Worm (Caenorhabditis elegans) whole organism, L4 larva: Measurements from ENCODE around the gene T26H5.9.
A peak's percentile ranks its signal among the peaks of the same experiment; 100 is the strongest.

Source experiments
- F26F4.8 ChIP-seq: fragments of 200-800 bp; sonication (Bioruptor generic); conservative IDR thresholded peaks from 2 replicates; pipeline ENCODE4 v1.3.6; 2022; ENCODE audit warnings: missing genetic modification characterization, missing compliant biosample characterization
- F44E2.7 ChIP-seq: fragments of 200-800 bp; sonication (Bioruptor generic); IDR thresholded peaks from 2 replicates; pipeline ENCODE4 v2.1.2; 2022; ENCODE audit warnings: missing genetic modification characterization, missing compliant biosample characterization
- Y105C5A.15 ChIP-seq: fragments of 200-800 bp; sonication (Bioruptor generic); IDR thresholded peaks from 2 replicates; pipeline ENCODE4 v1.3.6; 2022; ENCODE audit warnings: missing genetic modification characterization, missing compliant biosample characterization
- Y48G9A.11 ChIP-seq: fragments of 200-800 bp; sonication (Bioruptor generic); IDR thresholded peaks from 2 replicates; pipeline ENCODE4 v1.3.6; 2022; ENCODE audit warnings: missing genetic modification reagents, missing genetic modification characterization, missing compliant biosample characterization
- ama-1 ChIP-seq: fragments of 150-350 bp; optimal IDR thresholded peaks from 2 replicates; lab custom pipeline; 2014; ENCODE audit warnings: inconsistent platforms, mixed read lengths
- attf-4 ChIP-seq: sonication (generic microtip); optimal IDR thresholded peaks from 3 replicates; lab custom pipeline; 2017; ENCODE audit warnings: missing biosample characterization, missing genetic modification characterization
- ceh-28 ChIP-seq: fragments of 150-350 bp; optimal IDR thresholded peaks from 2 replicates; lab custom pipeline; 2014; ENCODE audit warnings: missing biosample characterization, missing genetic modification reagents, missing genetic modification characterization
- ceh-32 ChIP-seq: sonication (generic microtip); optimal IDR thresholded peaks from 2 replicates; lab custom pipeline; 2016; ENCODE audit warnings: mild to moderate bottlenecking, missing genetic modification characterization, missing compliant biosample characterization; ENCODE audit not compliant: poor library complexity
- ceh-44 ChIP-seq: fragments of 200-800 bp; sonication (Bioruptor generic); IDR thresholded peaks from 2 replicates; pipeline ENCODE4 v1.3.6; 2022; ENCODE audit warnings: missing genetic modification reagents, missing genetic modification characterization, missing compliant biosample characterization
- ceh-62 ChIP-seq: sonication (generic microtip); optimal IDR thresholded peaks from 2 replicates; lab custom pipeline; 2017; ENCODE audit warnings: missing biosample characterization, missing genetic modification characterization
- daf-12 ChIP-seq: fragments of 150-350 bp; optimal IDR thresholded peaks from 2 replicates; lab custom pipeline; 2014; ENCODE audit warnings: missing biosample characterization, missing genetic modification reagents, missing genetic modification characterization
- daf-16 ChIP-seq, 3 experiments: sonication (generic microtip); optimal IDR thresholded peaks; 2 replicates each; lab custom pipeline; 2016 to 2017; ENCODE audit warnings: missing genetic modification characterization in 3 of 3, missing genetic modification reagents in 3 of 3, mild to moderate bottlenecking in 2 of 3, missing compliant biosample characterization in 2 of 3, missing biosample characterization in 1 of 3, moderate library complexity in 1 of 3
- dve-1 ChIP-seq: sonication (generic microtip); optimal IDR thresholded peaks from 2 replicates; lab custom pipeline; 2017; ENCODE audit warnings: antibody characterized with exemption, mild to moderate bottlenecking, missing genetic modification characterization, missing compliant biosample characterization; ENCODE audit not compliant: insufficient read depth
- gei-8 ChIP-seq: fragments of 200-800 bp; sonication (Bioruptor generic); optimal IDR thresholded peaks from 2 replicates; lab custom pipeline; 2018; ENCODE audit warnings: mild to moderate bottlenecking, missing genetic modification characterization, missing compliant biosample characterization
- lim-7 ChIP-seq: fragments of 200-800 bp; sonication (Bioruptor generic); IDR thresholded peaks from 2 replicates; pipeline ENCODE4 v1.3.6; 2022; ENCODE audit warnings: missing genetic modification characterization, missing compliant biosample characterization
- lin-38 ChIP-seq: fragments of 200-800 bp; sonication (Bioruptor generic); IDR thresholded peaks from 2 replicates; pipeline ENCODE4 v1.3.6; 2022; ENCODE audit warnings: missing genetic modification reagents, missing genetic modification characterization, missing compliant biosample characterization
- madf-5 ChIP-seq, 2 experiments: fragments of 200-800 bp; sonication (Bioruptor generic); IDR thresholded peaks; 2 replicates each; pipeline ENCODE4 v1.3.6; 2022; ENCODE audit warnings: missing compliant biosample characterization in 2 of 2, missing genetic modification characterization in 2 of 2
- madf-9 ChIP-seq: fragments of 200-800 bp; sonication (Bioruptor generic); conservative IDR thresholded peaks from 2 replicates; pipeline ENCODE4 v1.3.6; 2022; ENCODE audit warnings: missing genetic modification reagents, missing genetic modification characterization, missing compliant biosample characterization
- mdl-1 ChIP-seq, 2 experiments: fragments of 150-350 bp in 1 of 2; sonication (generic microtip) in 1 of 2; optimal IDR thresholded peaks; 2 replicates each; lab custom pipeline; 2014 to 2017; ENCODE audit warnings: missing biosample characterization in 2 of 2, missing genetic modification characterization in 2 of 2
- mes-2 ChIP-seq: sonication (generic microtip); optimal IDR thresholded peaks from 2 replicates; lab custom pipeline; 2016; ENCODE audit warnings: missing genotype, mild to moderate bottlenecking, missing genetic modification characterization, missing compliant biosample characterization; ENCODE audit not compliant: poor library complexity, severe bottlenecking
- nhr-111 ChIP-seq: fragments of 200-800 bp; sonication (Bioruptor generic); optimal IDR thresholded peaks from 2 replicates; lab custom pipeline; 2018; ENCODE audit warnings: mild to moderate bottlenecking, missing genetic modification characterization, missing compliant biosample characterization
- nhr-237 ChIP-seq: sonication (generic microtip); optimal IDR thresholded peaks from 2 replicates; lab custom pipeline; 2017; ENCODE audit warnings: missing biosample characterization, missing genetic modification characterization
- nhr-28 ChIP-seq: fragments of 150-350 bp; optimal IDR thresholded peaks from 2 replicates; lab custom pipeline; 2014; ENCODE audit warnings: missing biosample characterization, missing genetic modification characterization
- nhr-76 ChIP-seq: fragments of 150-350 bp; optimal IDR thresholded peaks from 2 replicates; lab custom pipeline; 2014; ENCODE audit warnings: missing biosample characterization, missing genetic modification characterization
- pha-4 ChIP-seq, 2 experiments: fragments of 150-350 bp in 1 of 2; fragments of 200-800 bp in 1 of 2; sonication (Bioruptor generic) in 1 of 2; IDR thresholded peaks in 1 of 2; optimal IDR thresholded peaks in 1 of 2; 2 replicates each; pipeline versions ENCODE4 v1.3.6 to Lab custom; 2014 to 2022; ENCODE audit warnings: missing genetic modification characterization in 2 of 2, missing genetic modification reagents in 2 of 2, missing biosample characterization in 1 of 2, missing compliant biosample characterization in 1 of 2
- php-3 ChIP-seq: fragments of 200-800 bp; sonication (Bioruptor generic); IDR thresholded peaks from 2 replicates; pipeline ENCODE4 v1.3.6; 2022; ENCODE audit warnings: missing genetic modification reagents, missing genetic modification characterization, missing compliant biosample characterization
- pqm-1 ChIP-seq: sonication (generic microtip); optimal IDR thresholded peaks from 2 replicates; lab custom pipeline; 2017; ENCODE audit warnings: missing biosample characterization, missing genetic modification characterization
- saeg-2 ChIP-seq: fragments of 200-800 bp; sonication (Bioruptor generic); IDR thresholded peaks from 2 replicates; pipeline ENCODE4 v1.3.6; 2022; ENCODE audit warnings: missing genetic modification reagents, missing genetic modification characterization, missing compliant biosample characterization
- set-16 ChIP-seq: fragments of 200-800 bp; sonication (Bioruptor generic); IDR thresholded peaks from 2 replicates; pipeline ENCODE4 v1.3.6; 2022; ENCODE audit warnings: missing genetic modification reagents, missing genetic modification characterization, missing compliant biosample characterization
- snpc-4 ChIP-seq: fragments of 150-350 bp; optimal IDR thresholded peaks from 2 replicates; lab custom pipeline; 2014; ENCODE audit warnings: missing biosample characterization, missing genetic modification characterization
- spr-1 ChIP-seq: sonication (generic microtip); optimal IDR thresholded peaks from 2 replicates; lab custom pipeline; 2016; ENCODE audit warnings: mild to moderate bottlenecking, missing genetic modification characterization, missing compliant biosample characterization
- spr-3 ChIP-seq: fragments of 200-800 bp; sonication (Bioruptor generic); optimal IDR thresholded peaks from 2 replicates; lab custom pipeline; 2018; ENCODE audit warnings: mild to moderate bottlenecking, missing genetic modification characterization, missing compliant biosample characterization
- unc-130 ChIP-seq: sonication (generic microtip); optimal IDR thresholded peaks from 2 replicates; lab custom pipeline; 2016; ENCODE audit warnings: missing genetic modification reagents, missing genetic modification characterization, missing compliant biosample characterization
- unc-62 ChIP-seq, 3 experiments: fragments of 150-350 bp in 1 of 3; sonication (generic microtip); optimal IDR thresholded peaks in 2 of 3; peaks in 1 of 3; 1 replicate in 1 of 3; 2 replicates in 2 of 3; lab custom pipeline; 2014 to 2017; ENCODE audit warnings: missing biosample characterization in 3 of 3, missing genetic modification characterization in 3 of 3, missing genetic modification reagents in 3 of 3, missing genotype in 1 of 3
- zag-1 ChIP-seq: fragments of 150-350 bp; optimal IDR thresholded peaks from 2 replicates; lab custom pipeline; 2014; ENCODE audit warnings: missing biosample characterization, missing genetic modification characterization
- zip-11 ChIP-seq: fragments of 200-800 bp; sonication (Bioruptor generic); IDR thresholded peaks from 2 replicates; pipeline ENCODE4 v1.3.6; 2022; ENCODE audit warnings: missing genetic modification characterization, missing compliant biosample characterization

Gene T26H5.9

ce11 chrV:15444615-15445014 is at the start of gene T26H5.9:
T26H5.9 (plus strand) TSS chrV:15444916.
- TF ChIP-seq nhr-28 (tag; lab: Kevin White, UChicago) (peak; percentile 45), pqm-1 (tag; lab: Kevin White, UChicago) (peak; percentile 12), daf-16 (GFP tag; optimal IDR thresholded peaks at IDR 0.05; lab: Kevin White, UChicago) (no peak), daf-16 (tag; optimal IDR thresholded peaks at IDR 0.05; lab: Kevin White, UChicago) (peak; percentile 39), lin-38 (GFP tag; lab: Robert Waterston, UW) (no peak), unc-62 (GFP tag; optimal IDR thresholded peaks at IDR 0.05 in 1 of 2; lab: Kevin White, UChicago) (peak in 1 of 2 experiments; percentile 92), unc-62 (tag; optimal IDR thresholded peaks at IDR 0.05; lab: Kevin White, UChicago) (no peak), snpc-4 (tag; lab: Kevin White, UChicago) (no peak)

- TF ChIP-seq ama-1 (lab: Kevin White, UChicago): no peak
- TF ChIP-seq set-16 (GFP tag; lab: Robert Waterston, UW): no peak
- peak; percentile 90 for TF ChIP-seq lin-38 (GFP tag; lab: Robert Waterston, UW)
- TF ChIP-seq Y48G9A.11: 0 out of 2 replicates have a peak, but pooled peaks have one; percentile 32
- peak; percentile 30 for TF ChIP-seq unc-130
- no peak for TF ChIP-seq php-3 (GFP tag; lab: Robert Waterston, UW)
- no peak for TF ChIP-seq nhr-76 (tag; lab: Kevin White, UChicago)
Observed at ce11 chrV:15395347-15395746, 49.4 kb upstream of the T26H5.9 start, which contains the start of gene cyb-3. cyb-3 (plus strand) TSS chrV:15395696.

- TF ChIP-seq F44E2.7 (GFP tag; lab: Robert Waterston, UW): no peak
- TF ChIP-seq zag-1 (tag; lab: Kevin White, UChicago): no peak
- TF ChIP-seq spr-3 (GFP tag; lab: Kevin White, UChicago): no peak
Observed at ce11 chrV:15397139-15397538, 47.6 kb upstream of the T26H5.9 start.

- TF ChIP-seq Y105C5A.15: no peak
- TF ChIP-seq dve-1: no peak
- TF ChIP-seq saeg-2 (GFP tag; lab: Robert Waterston, UW): no peak
- no peak for TF ChIP-seq madf-5 (GFP tag; IDR thresholded peaks at IDR 0.05; lab: Robert Waterston, UW)
- no peak for TF ChIP-seq php-3 (GFP tag; lab: Robert Waterston, UW)
- no peak for TF ChIP-seq gei-8 (GFP tag; lab: Kevin White, UChicago)
- no peak for TF ChIP-seq mes-2
- no peak for TF ChIP-seq nhr-237 (tag; lab: Kevin White, UChicago)
- no peak for TF ChIP-seq spr-1 (tag; lab: Kevin White, UChicago)
- TF ChIP-seq zip-11: no peak
- no peak for TF ChIP-seq pha-4 (GFP tag; IDR thresholded peaks at IDR 0.05; lab: Robert Waterston, UW)
- TF ChIP-seq pha-4 (tag; optimal IDR thresholded peaks at IDR 0.05; lab: Kevin White, UChicago): no peak
- no peak for TF ChIP-seq unc-130
- TF ChIP-seq attf-4 (tag; lab: Kevin White, UChicago): no peak
- TF ChIP-seq F26F4.8: no peak
- no peak for TF ChIP-seq ama-1 (lab: Kevin White, UChicago)
- TF ChIP-seq ceh-44 (GFP tag; lab: Robert Waterston, UW): no peak
- no peak for TF ChIP-seq madf-9 (GFP tag; lab: Robert Waterston, UW)
- TF ChIP-seq set-16 (GFP tag; lab: Robert Waterston, UW): no peak
Observed at ce11 chrV:15398728-15399127, 46.0 kb upstream of the T26H5.9 start, which contains the start of gene fbxa-199. fbxa-199 (minus strand) TSS chrV:15398828.

ce11 chrV:15399691-15400377 is 44.9 kb upstream of the T26H5.9 start, which contains the start of the genes T06E6.15 and sri-7:
T06E6.15 (minus strand) TSS chrV:15399791.
sri-7 (plus strand) TSS chrV:15400327.
- TF ChIP-seq ceh-32 (tag; lab: Kevin White, UChicago) (no peak), unc-62 (GFP tag; optimal IDR thresholded peaks at IDR 0.05 in 1 of 2; lab: Kevin White, UChicago) (no peak), unc-62 (tag; optimal IDR thresholded peaks at IDR 0.05; lab: Kevin White, UChicago) (no peak), lim-7 (GFP tag; lab: Robert Waterston, UW) (no peak), ceh-62 (no peak), nhr-76 (tag; lab: Kevin White, UChicago) (no peak), daf-12 (tag; lab: Kevin White, UChicago) (no peak), nhr-111 (GFP tag; lab: Kevin White, UChicago) (no peak), saeg-2 (GFP tag; lab: Robert Waterston, UW) (no peak), mdl-1 (tag; optimal IDR thresholded peaks at IDR 0.05; lab: Kevin White, UChicago) (no peak), ceh-28 (no peak)
